Worm (Caenorhabditis elegans) whole organism, late embryonic: ENCODE data around the gene ufm-1.

Experiments used
- madf-2 ChIP-seq: sonication (generic microtip); optimal IDR thresholded peaks from 2 replicates; lab custom pipeline; 2017; ENCODE audit warnings: missing genetic modification characterization, missing compliant biosample characterization
- mec-3 ChIP-seq: sonication (generic microtip); optimal IDR thresholded peaks from 2 replicates; lab custom pipeline; 2016; ENCODE audit warnings: borderline replicate concordance, missing genetic modification characterization, missing compliant biosample characterization
- nhr-11 ChIP-seq: fragments of 150-350 bp; optimal IDR thresholded peaks from 2 replicates; lab custom pipeline; 2014; ENCODE audit warnings: missing biosample characterization, missing genetic modification characterization
- pag-3 ChIP-seq: sonication (generic microtip); optimal IDR thresholded peaks from 2 replicates; lab custom pipeline; 2016; ENCODE audit warnings: missing compliant biosample characterization, missing genetic modification characterization, borderline replicate concordance
- pqm-1 ChIP-seq: sonication (generic microtip); optimal IDR thresholded peaks from 2 replicates; lab custom pipeline; 2016; ENCODE audit warnings: missing genetic modification characterization, missing compliant biosample characterization
- syd-9 ChIP-seq: sonication (generic microtip); optimal IDR thresholded peaks from 2 replicates; lab custom pipeline; 2016; ENCODE audit warnings: mild to moderate bottlenecking, missing genetic modification characterization, moderate library complexity, missing compliant biosample characterization

DNA sequence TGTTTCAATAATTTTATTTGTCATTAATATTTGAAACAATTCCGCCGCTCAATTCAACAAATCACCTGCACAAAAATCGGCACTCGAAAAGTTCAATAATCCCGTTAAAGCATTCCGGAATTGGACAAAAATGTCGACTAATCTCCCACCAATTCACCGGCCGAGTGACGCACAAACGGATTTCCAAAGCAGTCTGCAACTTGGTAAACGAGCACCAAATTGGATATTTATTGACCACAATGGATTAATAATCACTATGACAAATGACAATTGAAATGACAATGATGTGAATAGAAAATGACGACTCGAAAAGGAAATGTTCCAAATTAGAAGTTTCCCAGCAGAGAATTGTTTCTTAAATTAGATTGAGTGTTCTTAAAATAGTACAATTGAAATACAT lies 23.1 kb upstream of the ufm-1 start:
- TF ChIP-seq nhr-11 (no peak), mec-3 (no peak), pqm-1 (tag; lab: Kevin White, UChicago) (no peak), madf-2 (tag; lab: Kevin White, UChicago) (no peak), pag-3 (tag; lab: Kevin White, UChicago) (no peak), syd-9 (tag; lab: Kevin White, UChicago) (no peak)
